Worm (Caenorhabditis elegans) whole organism, dauer: ENCODE data around the gene kin-4.
"Not testable (repeated sequence)": the region's sequence is repeated elsewhere in the genome, so short reads cannot be mapped to it uniquely, and the experiment has no call there.

ENCODE experiments used
- unc-62 ChIP-seq: sonication (generic microtip); optimal IDR thresholded peaks from 2 replicates; lab custom pipeline; 2017; ENCODE audit warnings: missing biosample characterization, missing genetic modification reagents, missing genetic modification characterization

Gene kin-4

ce11 chrIV:11425442-11425841 lies at the start of gene kin-4:
kin-4 (plus strand) TSS chrIV:11425742.
- no peak for TF ChIP-seq unc-62 (GFP tag; lab: Kevin White, UChicago)

ce11 chrIV:11377439-11377838 lies 48.1 kb upstream of the kin-4 start:
- TF ChIP-seq unc-62 (GFP tag; lab: Kevin White, UChicago): no peak

- no peak for TF ChIP-seq unc-62 (GFP tag; lab: Kevin White, UChicago)
Measured at ce11 chrIV:11379254-11379653, 46.3 kb upstream of the kin-4 start, which contains the start of gene fbxb-76. fbxb-76 (minus strand) TSS chrIV:11379354.

ce11 chrIV:11388684-11389083 lies 36.9 kb upstream of the kin-4 start:
- no peak for TF ChIP-seq unc-62 (GFP tag; lab: Kevin White, UChicago)

- no peak for TF ChIP-seq unc-62 (GFP tag; lab: Kevin White, UChicago)
Measured at ce11 chrIV:11394243-11394642, 31.3 kb upstream of the kin-4 start, which contains the start of gene tag-89. tag-89 (plus strand) TSS chrIV:11394543.

ce11 chrIV:11398267-11398825 lies 27.2 kb upstream of the kin-4 start, which contains the start of gene dsl-6:
dsl-6 (minus strand) TSS chrIV:11398317.
- not testable (repeated sequence) for TF ChIP-seq unc-62 (GFP tag; lab: Kevin White, UChicago)

- no peak for TF ChIP-seq unc-62 (GFP tag; lab: Kevin White, UChicago)
Measured at ce11 chrIV:11401482-11401881, 24.1 kb upstream of the kin-4 start.

ce11 chrIV:11403288-11403991 lies 22.1 kb upstream of the kin-4 start, which contains the start of the genes memi-3 and cyp-31A2:
memi-3 (minus strand) TSS chrIV:11403338.
cyp-31A2 (plus strand) TSS chrIV:11403961.
- TF ChIP-seq unc-62 (GFP tag; lab: Kevin White, UChicago): no peak

ce11 chrIV:11406744-11407690 lies 18.5 kb upstream of the kin-4 start, which contains the start of the genes his-63 and his-64:
his-63 (minus strand) TSS chrIV:11406861.
his-64 (plus strand) TSS chrIV:11407116.
- TF ChIP-seq unc-62 (GFP tag; lab: Kevin White, UChicago): not testable (repeated sequence)

ce11 chrIV:11410084-11410483 lies 15.5 kb upstream of the kin-4 start, which contains the start of gene gfat-2:
gfat-2 (plus strand) TSS chrIV:11410228.
- TF ChIP-seq unc-62 (GFP tag; lab: Kevin White, UChicago): no peak

ce11 chrIV:11414920-11415319 lies 10.6 kb upstream of the kin-4 start, which contains the start of gene F22B3.10:
F22B3.10 (minus strand) TSS chrIV:11415020.
- TF ChIP-seq unc-62 (GFP tag; lab: Kevin White, UChicago): no peak

ce11 chrIV:11416724-11417123 lies 8.8 kb upstream of the kin-4 start, which contains the start of gene F22B3.5:
F22B3.5 (minus strand) TSS chrIV:11416824.
- TF ChIP-seq unc-62 (GFP tag; lab: Kevin White, UChicago): not testable (repeated sequence)

ce11 chrIV:11421696-11422095 lies 3.8 kb upstream of the kin-4 start, which contains the start of gene F22B3.7:
F22B3.7 (minus strand) TSS chrIV:11421796.
- no peak for TF ChIP-seq unc-62 (GFP tag; lab: Kevin White, UChicago)

ce11 chrIV:11424830-11425229 lies 712 bp upstream of the kin-4 start, which contains the start of gene F22B3.8:
F22B3.8 (minus strand) TSS chrIV:11424930.
- TF ChIP-seq unc-62 (GFP tag; lab: Kevin White, UChicago): no peak

- TF ChIP-seq unc-62 (GFP tag; lab: Kevin White, UChicago): no peak
Measured at ce11 chrIV:11431448-11431847, 5.9 kb downstream of the kin-4 start.
